Fruit fly (Drosophila melanogaster) whole organism, pupa: ENCODE measurements around the gene Nmdmc.

ENCODE experiments used
- CG10348 ChIP-seq: fragments of 200-800 bp; sonication (Bioruptor generic); IDR thresholded peaks from 2 replicates; pipeline ENCODE4 v1.3.6; 2022; ENCODE audit warnings: missing biosample characterization, missing genetic modification characterization
- CG13204 ChIP-seq: fragments of 200-800 bp; sonication (Bioruptor generic); optimal IDR thresholded peaks from 2 replicates; lab custom pipeline; 2018; ENCODE audit warnings: missing biosample characterization, mild to moderate bottlenecking, missing genetic modification characterization, moderate library complexity
- CG14655 ChIP-seq: fragments of 200-800 bp; sonication (Bioruptor generic); optimal IDR thresholded peaks from 3 replicates; lab custom pipeline; 2017; ENCODE audit warnings: mild to moderate bottlenecking, missing biosample characterization, missing genetic modification reagents, missing genetic modification characterization
- CG15710 ChIP-seq: fragments of 200-800 bp; sonication (Bioruptor generic); optimal IDR thresholded peaks from 2 replicates; lab custom pipeline; 2018; ENCODE audit warnings: missing biosample characterization, mild to moderate bottlenecking, missing genetic modification characterization, moderate library complexity
- CG32121 ChIP-seq: fragments of 200-800 bp; sonication (Bioruptor generic); IDR thresholded peaks from 2 replicates; pipeline ENCODE4 v1.3.6; 2022; ENCODE audit warnings: missing biosample characterization, missing genetic modification characterization
- CG34367 ChIP-seq: fragments of 200-800 bp; sonication (Bioruptor generic); optimal IDR thresholded peaks from 2 replicates; lab custom pipeline; 2018; ENCODE audit warnings: missing biosample characterization, mild to moderate bottlenecking, missing genetic modification characterization
- CG4496 ChIP-seq: fragments of 200-800 bp; sonication (Bioruptor generic); IDR thresholded peaks from 3 replicates; pipeline ENCODE4 v1.3.6; 2022; ENCODE audit warnings: missing biosample characterization, missing genetic modification characterization
- D1 ChIP-seq: fragments of 200-800 bp; sonication (Bioruptor generic); optimal IDR thresholded peaks from 2 replicates; lab custom pipeline; 2018; ENCODE audit warnings: missing biosample characterization, mild to moderate bottlenecking, missing genetic modification characterization, moderate library complexity
- EcR ChIP-seq: fragments of 200-800 bp; sonication (Bioruptor generic); optimal IDR thresholded peaks from 3 replicates; lab custom pipeline; 2019; ENCODE audit warnings: missing biosample characterization, missing genetic modification characterization, mild to moderate bottlenecking, moderate library complexity, missing genetic modification reagents
- fd96Ca ChIP-seq: fragments of 200-800 bp; sonication (Bioruptor generic); IDR thresholded peaks from 3 replicates; pipeline ENCODE4 v1.3.6; 2022; ENCODE audit warnings: missing biosample characterization, missing genetic modification characterization
- gl ChIP-seq: fragments of 200-800 bp; sonication (Bioruptor generic); optimal IDR thresholded peaks from 2 replicates; lab custom pipeline; 2018; ENCODE audit warnings: missing biosample characterization, mild to moderate bottlenecking, missing genetic modification characterization

DNA sequence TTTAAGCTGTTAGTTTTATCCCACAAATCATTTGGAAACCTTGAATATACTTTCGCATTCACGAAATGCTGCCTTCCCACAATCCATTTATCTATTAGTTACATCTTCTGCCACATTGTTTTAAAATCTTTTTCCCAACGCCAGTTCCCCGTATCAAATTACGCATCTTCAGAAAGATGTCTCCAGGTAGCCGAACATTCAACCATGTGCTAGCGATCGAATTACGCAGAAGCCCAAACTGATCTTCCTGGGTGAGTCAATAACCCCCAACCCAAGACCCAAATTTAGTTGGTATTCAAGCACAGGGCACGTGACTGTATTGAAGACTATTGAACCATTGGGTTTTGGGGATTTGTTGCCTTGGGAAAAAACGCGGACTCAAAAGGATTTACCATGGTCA lies 26.4 kb downstream of the Nmdmc start:
- TF ChIP-seq D1 (no peak), CG14655 (GFP tag; lab: Kevin White, UChicago) (no peak), CG34367 (tag; lab: Kevin White, UChicago) (no peak), CG13204 (GFP tag; lab: Kevin White, UChicago) (no peak), CG4496 (GFP tag; lab: Robert Waterston, UW) (no peak), CG10348 (GFP tag; lab: Robert Waterston, UW) (no peak), CG32121 (GFP tag; lab: Robert Waterston, UW) (no peak), fd96Ca (GFP tag; lab: Robert Waterston, UW) (no peak), CG15710 (no peak), EcR (GFP tag; lab: Kevin White, UChicago) (no peak), gl (tag; lab: Kevin White, UChicago) (no peak)
